Fruit fly (Drosophila melanogaster): Measurements from ENCODE around the gene CG9837.

CG9837 gene

DNA sequence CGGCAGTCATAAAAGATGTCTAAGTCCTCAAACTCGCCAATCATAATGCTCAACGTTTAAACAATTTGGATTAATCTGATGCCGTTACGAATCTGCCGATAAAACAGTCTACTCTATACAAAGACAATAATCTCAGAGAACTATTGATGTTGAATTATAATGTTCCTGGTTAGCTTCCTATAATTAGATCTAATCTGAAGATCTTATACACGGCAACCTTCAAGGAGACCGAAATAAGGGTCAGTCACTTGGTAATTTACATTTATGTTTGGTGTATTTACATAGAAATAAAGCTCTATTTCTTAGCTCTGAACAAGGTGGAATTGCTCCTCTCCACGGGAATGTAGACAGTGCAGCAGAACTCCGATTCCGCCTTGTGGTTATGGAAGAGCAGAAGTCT, 32.7 kb downstream of the CG9837 start, which contains the start of gene CG33189:
Gene CG33189 (minus strand): TSS at position 101 of the 400 bp plus-strand sequence.
- TF ChIP-seq lz (GFP tag; optimal IDR thresholded peaks at IDR 0.05) (no peak), CG10669 (GFP tag; optimal IDR thresholded peaks at IDR 0.05) (no peak), CG11294 (GFP tag; IDR thresholded peaks at IDR 0.05) (no peak), CG15336 (GFP tag; IDR thresholded peaks at IDR 0.05) (no peak), Hr38 (GFP tag; optimal IDR thresholded peaks at IDR 0.05) (no peak), Lpt (GFP tag; optimal IDR thresholded peaks at IDR 0.05) (no peak), CG9139 (GFP tag; optimal IDR thresholded peaks at IDR 0.05) (no peak), Sox14 (GFP tag; optimal IDR thresholded peaks at IDR 0.05) (no peak), pdm3 (GFP tag; optimal IDR thresholded peaks at IDR 0.05) (no peak), CG8632 (GFP tag; optimal IDR thresholded peaks at IDR 0.05) (no peak)

DNA sequence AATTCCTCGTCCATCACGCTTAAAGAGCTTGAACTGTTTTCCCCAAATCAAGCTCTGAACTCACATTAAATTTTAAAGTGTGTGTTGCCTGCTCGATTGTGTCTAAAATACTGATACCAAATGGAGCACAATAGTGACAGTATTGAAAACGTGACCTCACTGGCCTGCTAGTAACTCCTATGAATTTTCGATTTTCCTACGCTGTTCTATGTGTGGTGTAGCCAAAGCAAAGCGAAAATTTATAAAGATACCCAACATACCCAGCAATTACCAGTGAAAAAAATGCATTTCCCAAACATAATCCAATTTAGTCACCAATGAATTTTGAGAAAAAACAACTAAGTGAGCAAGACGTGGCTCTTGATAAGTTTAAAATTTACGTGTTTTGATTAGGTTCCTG, 33.6 kb downstream of the CG9837 start, which contains the start of gene CG33191:
Gene CG33191 (minus strand): TSS at position 101 of the 400 bp plus-strand sequence.
- TF ChIP-seq CG32006 (GFP tag; optimal IDR thresholded peaks at IDR 0.05) (no peak), Ets96B (tag; optimal IDR thresholded peaks at IDR 0.05) (no peak), fd85E (GFP tag; optimal IDR thresholded peaks at IDR 0.05) (no peak), fd59A (GFP tag; optimal IDR thresholded peaks at IDR 0.05) (no peak), CG15336 (GFP tag; IDR thresholded peaks at IDR 0.05) (no peak), Hr39 (GFP tag; optimal IDR thresholded peaks at IDR 0.05) (no peak), CG6808 (GFP tag; optimal IDR thresholded peaks at IDR 0.05) (no peak), CG11762 (GFP tag; optimal IDR thresholded peaks at IDR 0.05; ENCODE audit: insufficient read depth) (no peak), CG8119 (GFP tag; IDR thresholded peaks at IDR 0.05) (no peak), CG11294 (GFP tag; IDR thresholded peaks at IDR 0.05) (no peak), CG6163 (GFP tag; IDR thresholded peaks at IDR 0.05) (no peak)

dm6 chr3R:8773135-8773534, 40.2 kb downstream of the CG9837 start, which contains the start of gene CG34301:
CG34301 (plus strand) TSS chr3R:8773435.
- TF ChIP-seq CG1621 (tag; optimal IDR thresholded peaks at IDR 0.05) (no peak), Lpt (GFP tag; optimal IDR thresholded peaks at IDR 0.05) (no peak), OdsH (GFP tag; optimal IDR thresholded peaks at IDR 0.05) (no peak), lz (GFP tag; optimal IDR thresholded peaks at IDR 0.05) (no peak), Met (GFP tag; optimal IDR thresholded peaks at IDR 0.05) (no peak), svp (GFP tag) (no peak)

DNA sequence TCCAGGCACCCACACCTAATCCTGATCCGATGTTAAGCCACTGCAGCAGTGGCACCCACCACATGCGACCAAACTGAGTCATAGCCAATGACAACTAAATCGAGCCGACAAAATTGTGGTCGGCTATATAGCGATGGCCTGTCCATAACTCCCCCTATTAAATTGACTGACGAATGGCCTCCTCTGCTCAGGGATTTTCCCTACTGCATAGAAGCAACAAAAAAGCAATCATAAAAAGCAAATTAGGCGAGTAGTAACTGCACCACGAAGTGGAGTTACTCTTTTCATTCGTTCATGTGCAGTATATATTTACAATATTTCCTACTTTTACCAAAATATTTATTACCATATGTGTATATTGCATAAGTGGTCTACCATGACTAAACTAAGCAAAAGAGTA, 40.8 kb downstream of the CG9837 start, which contains the start of gene CG13318:
Gene CG13318 (minus strand): TSS at position 101 of the 400 bp plus-strand sequence.
- no peak for TF ChIP-seq net (GFP tag; optimal IDR thresholded peaks at IDR 0.05)
- no peak for TF ChIP-seq CG34406 (GFP tag; optimal IDR thresholded peaks at IDR 0.05)
- TF ChIP-seq CG10631 (GFP tag; optimal IDR thresholded peaks at IDR 0.05): no peak
- no peak for TF ChIP-seq dsx (GFP tag; optimal IDR thresholded peaks at IDR 0.05; ENCODE audit: poor library complexity, severe bottlenecking)
- TF ChIP-seq achi (GFP tag; optimal IDR thresholded peaks at IDR 0.05): no peak
- no peak for TF ChIP-seq CG11762 (GFP tag; optimal IDR thresholded peaks at IDR 0.05; ENCODE audit: insufficient read depth)
- no peak for TF ChIP-seq Sox15 (GFP tag; optimal IDR thresholded peaks at IDR 0.05)
- TF ChIP-seq Eip78C (GFP tag): no peak
- TF ChIP-seq CG6276 (GFP tag; optimal IDR thresholded peaks at IDR 0.05): no peak
- no peak for TF ChIP-seq eg (GFP tag; IDR thresholded peaks at IDR 0.05)
- no peak for TF ChIP-seq Lpt (GFP tag; optimal IDR thresholded peaks at IDR 0.05)
- TF ChIP-seq CG11902 (GFP tag; optimal IDR thresholded peaks at IDR 0.05): no peak
- no peak for TF ChIP-seq OdsH (GFP tag; optimal IDR thresholded peaks at IDR 0.05)
- no peak for TF ChIP-seq CG31627 (GFP tag; optimal IDR thresholded peaks at IDR 0.05)
- TF ChIP-seq CG6808 (GFP tag; optimal IDR thresholded peaks at IDR 0.05): no peak
- no peak for TF ChIP-seq Eip75B (GFP tag; optimal IDR thresholded peaks at IDR 0.05)
- no peak for TF ChIP-seq acj6 (GFP tag; optimal IDR thresholded peaks at IDR 0.05)
- TF ChIP-seq CG8632 (GFP tag; optimal IDR thresholded peaks at IDR 0.05): no peak

All from whole organism, prepupa.